Fruit fly (Drosophila melanogaster) whole organism, adult: ENCODE data around the gene PH4alphaSG1.

Source experiments
- CG11617 ChIP-seq: fragments of 200-800 bp; sonication (Bioruptor generic); optimal IDR thresholded peaks from 2 replicates; lab custom pipeline; 2017; ENCODE audit warnings: mild to moderate bottlenecking, missing biosample characterization, missing genetic modification reagents, missing genetic modification characterization
- CG12768 ChIP-seq: fragments of 200-800 bp; sonication (Bioruptor generic); optimal IDR thresholded peaks from 2 replicates; lab custom pipeline; 2017; ENCODE audit warnings: missing biosample characterization, missing genetic modification characterization, mild to moderate bottlenecking, moderate library complexity, missing genetic modification reagents
- CG14711 ChIP-seq: fragments of 200-800 bp; sonication (Bioruptor generic); optimal IDR thresholded peaks from 2 replicates; lab custom pipeline; 2018; ENCODE audit warnings: missing biosample characterization, mild to moderate bottlenecking, missing genetic modification characterization, moderate library complexity
- CG1620 ChIP-seq: fragments of 200-800 bp; sonication (Bioruptor generic); optimal IDR thresholded peaks from 2 replicates; lab custom pipeline; 2016; ENCODE audit warnings: missing biosample characterization, missing genetic modification characterization
- CG33017 ChIP-seq: fragments of 200-800 bp; sonication (Bioruptor generic); optimal IDR thresholded peaks from 2 replicates; lab custom pipeline; 2018; ENCODE audit warnings: missing biosample characterization, mild to moderate bottlenecking, missing genetic modification characterization, moderate library complexity
- CG5204 ChIP-seq: fragments of 200-800 bp; sonication (Bioruptor generic); optimal IDR thresholded peaks from 2 replicates; lab custom pipeline; 2016; ENCODE audit warnings: missing biosample characterization, missing genetic modification characterization
- CG7045 ChIP-seq: fragments of 200-800 bp; sonication (Bioruptor generic); optimal IDR thresholded peaks from 2 replicates; lab custom pipeline; 2017; ENCODE audit warnings: missing biosample characterization, mild to moderate bottlenecking, missing genetic modification characterization
- CG7101 ChIP-seq: fragments of 200-800 bp; sonication (Bioruptor generic); optimal IDR thresholded peaks from 2 replicates; lab custom pipeline; 2018; ENCODE audit warnings: missing biosample characterization, mild to moderate bottlenecking, missing genetic modification characterization, moderate library complexity
- Clk ChIP-seq: fragments of 200-800 bp; sonication (Bioruptor generic); optimal IDR thresholded peaks from 2 replicates; lab custom pipeline; 2017; ENCODE audit warnings: missing biosample characterization, missing genetic modification characterization
- Crg-1 ChIP-seq: fragments of 200-800 bp; sonication (Bioruptor generic); optimal IDR thresholded peaks from 2 replicates; lab custom pipeline; 2016; ENCODE audit warnings: missing biosample characterization, missing genetic modification characterization
- Hr96 ChIP-seq: fragments of 200-800 bp; sonication (Bioruptor generic); optimal IDR thresholded peaks from 2 replicates; lab custom pipeline; 2016; ENCODE audit warnings: missing biosample characterization, missing genetic modification characterization
- Mnt ChIP-seq: fragments of 200-800 bp; sonication (Bioruptor generic); optimal IDR thresholded peaks from 2 replicates; lab custom pipeline; 2016; ENCODE audit warnings: missing biosample characterization, mild to moderate bottlenecking, missing genetic modification characterization
- bab1 ChIP-seq: fragments of 200-800 bp; sonication (Bioruptor generic); optimal IDR thresholded peaks from 3 replicates; lab custom pipeline; 2019; ENCODE audit warnings: missing biosample characterization, mild to moderate bottlenecking, missing genetic modification characterization, moderate library complexity
- cic ChIP-seq: fragments of 200-800 bp; sonication (Bioruptor generic); optimal IDR thresholded peaks from 2 replicates; lab custom pipeline; 2017; ENCODE audit warnings: missing biosample characterization, mild to moderate bottlenecking, missing genetic modification characterization, moderate library complexity
- cnc ChIP-seq, 2 experiments: fragments of >200 bp; optimal IDR thresholded peaks; 2 replicates each; lab custom pipeline; 2017
- kay ChIP-seq: fragments of 200-800 bp; sonication (Bioruptor generic); peaks from one replicate; lab custom pipeline; 2016; ENCODE audit warnings: missing biosample characterization, missing genetic modification characterization, borderline replicate concordance
- ovo ChIP-seq: fragments of 200-800 bp; sonication (Bioruptor generic); optimal IDR thresholded peaks from 2 replicates; lab custom pipeline; 2016; ENCODE audit warnings: missing biosample characterization, missing genetic modification characterization
- pad ChIP-seq: fragments of 200-800 bp; sonication (Bioruptor generic); optimal IDR thresholded peaks from 3 replicates; lab custom pipeline; 2017; ENCODE audit warnings: missing biosample characterization, missing genetic modification characterization, mild to moderate bottlenecking, moderate library complexity, missing genetic modification reagents
- tj ChIP-seq: fragments of 200-800 bp; sonication (Bioruptor generic); optimal IDR thresholded peaks from 3 replicates; lab custom pipeline; 2017; ENCODE audit warnings: missing biosample characterization, mild to moderate bottlenecking, missing genetic modification characterization, moderate library complexity
- toe ChIP-seq: fragments of 200-800 bp; sonication (Bioruptor generic); optimal IDR thresholded peaks from 2 replicates; lab custom pipeline; 2016; ENCODE audit warnings: missing biosample characterization, missing genetic modification characterization

Gene PH4alphaSG1

DNA sequence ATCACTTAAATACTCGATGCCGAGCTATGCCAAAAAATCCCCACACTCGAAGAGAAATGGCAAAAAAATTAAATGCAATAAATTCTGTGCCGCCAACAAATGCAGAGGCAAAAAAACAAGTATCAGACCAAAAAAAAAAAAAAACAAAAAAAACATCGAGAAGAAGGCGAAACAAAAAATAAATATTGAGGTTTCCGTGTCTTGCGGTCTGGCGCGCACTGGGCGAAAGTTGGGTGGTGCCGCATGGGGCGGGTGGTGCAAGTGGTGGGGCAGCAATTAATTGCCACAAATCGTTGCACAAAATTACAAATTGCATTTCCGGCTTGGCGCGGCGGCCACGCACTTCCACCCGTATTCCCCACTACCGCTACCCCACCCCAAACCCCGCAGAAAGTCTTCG lies 29.0 kb upstream of the PH4alphaSG1 start:
- TF ChIP-seq CG7101 (tag; lab: Kevin White, UChicago) = no peak
- no peak for TF ChIP-seq CG1620
- no peak for TF ChIP-seq Hr96 (GFP tag; lab: Kevin White, UChicago)
- TF ChIP-seq Clk (GFP tag; lab: Kevin White, UChicago) = no peak
- TF ChIP-seq CG33017 (tag; lab: Kevin White, UChicago) = no peak
- TF ChIP-seq CG5204 (GFP tag; lab: Kevin White, UChicago) = no peak
- no peak for TF ChIP-seq CG11617 (GFP tag; lab: Kevin White, UChicago)
- TF ChIP-seq Mnt (GFP tag; lab: Kevin White, UChicago) = no peak
- no peak for TF ChIP-seq Crg-1 (GFP tag; lab: Kevin White, UChicago)
- TF ChIP-seq CG12768 = no peak
- no peak for TF ChIP-seq CG14711 (tag; lab: Kevin White, UChicago)

DNA sequence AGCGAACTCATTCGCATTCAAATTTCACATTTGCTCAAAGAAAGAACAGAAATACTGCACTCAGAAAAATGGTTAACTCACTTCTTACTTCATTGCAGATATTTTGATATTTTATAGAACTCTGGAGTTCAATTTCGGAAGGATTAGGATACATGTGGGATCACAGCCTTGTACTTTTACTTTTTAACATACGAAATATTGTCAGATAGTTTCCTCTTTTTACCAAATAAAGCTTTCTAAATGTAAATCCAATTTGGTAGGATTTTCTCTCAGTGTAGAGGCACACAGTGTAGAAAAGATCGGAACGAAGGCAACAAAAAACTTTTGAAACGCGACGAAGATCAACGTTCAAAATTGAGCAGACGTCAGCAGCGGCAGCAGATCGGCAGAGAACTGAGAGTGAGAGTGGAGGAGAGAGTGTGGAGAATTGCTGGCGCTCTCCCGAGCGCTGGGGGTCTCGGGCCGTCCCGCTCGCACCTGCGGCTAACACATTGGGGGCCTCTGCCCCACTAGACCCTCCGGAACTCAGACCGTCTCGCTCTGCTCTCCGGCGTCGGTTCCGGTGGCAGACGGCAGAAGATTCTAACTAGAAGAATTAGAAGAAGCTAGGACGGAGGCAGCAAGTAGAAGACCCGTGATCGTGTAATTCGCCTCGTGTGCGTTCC lies 26.7 kb upstream of the PH4alphaSG1 start, which contains the start of gene tmod:
tmod (plus strand) TSS at position 619 of the 665 bp plus-strand sequence.
- TF ChIP-seq tj (peak; percentile 77), Hr96 (GFP tag; lab: Kevin White, UChicago) (peak; percentile 10), CG1620 (no peak), bab1 (GFP tag; lab: Kevin White, UChicago) (peak; percentile 18), pad (GFP tag; lab: Kevin White, UChicago) (peak; percentile 59), CG14711 (tag; lab: Kevin White, UChicago) (peak; percentile 36), CG12768 (no peak), CG7045 (no peak)

DNA sequence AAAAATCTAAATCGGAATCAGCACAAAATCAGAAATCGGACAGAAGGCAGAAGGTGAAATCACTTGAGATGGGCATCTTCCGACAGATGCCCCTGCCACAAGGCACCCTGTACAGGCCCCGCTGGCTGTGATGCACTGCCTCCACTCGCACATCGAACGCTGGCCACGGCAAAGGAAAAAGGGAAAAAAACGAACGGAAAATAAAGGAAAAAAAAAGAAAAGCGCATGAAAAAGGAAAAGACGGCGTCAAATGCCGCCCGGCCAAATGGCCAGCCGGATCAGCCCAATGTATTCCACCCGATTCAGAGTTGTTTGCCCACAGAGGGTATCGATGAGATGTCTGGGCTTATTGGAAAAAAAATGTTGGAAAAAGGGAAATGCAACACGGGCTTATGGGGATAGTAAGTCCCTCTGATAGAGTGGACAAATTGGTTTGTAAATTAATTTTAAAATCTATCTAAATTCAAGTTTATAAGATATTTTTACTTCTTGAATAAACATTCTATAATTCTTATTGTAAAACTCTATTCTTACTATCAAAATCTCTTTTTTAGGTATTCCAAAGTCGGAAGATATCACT lies 25.8 kb upstream of the PH4alphaSG1 start:
- no peak for TF ChIP-seq bab1 (GFP tag; lab: Kevin White, UChicago)
- no peak for TF ChIP-seq CG33017 (tag; lab: Kevin White, UChicago)

DNA sequence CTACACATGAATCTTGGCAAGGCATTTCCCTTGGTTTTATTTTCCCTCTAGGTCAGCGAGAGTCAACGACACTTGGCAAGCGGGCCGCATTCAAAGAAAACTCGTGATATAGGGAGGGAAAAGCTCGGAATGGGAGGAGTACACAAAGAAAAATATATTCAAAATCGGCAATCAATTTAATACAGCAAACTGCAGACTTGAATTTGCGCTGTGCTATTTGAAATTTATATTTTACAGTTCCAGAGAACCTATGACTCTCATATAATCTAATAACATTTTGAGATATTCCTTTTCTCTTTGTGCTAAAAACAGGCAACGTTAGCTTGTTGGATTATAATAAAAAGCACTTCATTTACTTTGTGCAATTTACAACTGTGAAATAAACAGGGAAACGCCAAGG lies 24.1 kb upstream of the PH4alphaSG1 start:
- no peak for TF ChIP-seq Crg-1 (GFP tag; lab: Kevin White, UChicago)
- TF ChIP-seq CG12768 = no peak
- TF ChIP-seq CG14711 (tag; lab: Kevin White, UChicago) = no peak
- no peak for TF ChIP-seq Hr96 (GFP tag; lab: Kevin White, UChicago)
- no peak for TF ChIP-seq CG11617 (GFP tag; lab: Kevin White, UChicago)
- TF ChIP-seq Mnt (GFP tag; lab: Kevin White, UChicago) = no peak
- TF ChIP-seq Clk (GFP tag; lab: Kevin White, UChicago) = no peak
- TF ChIP-seq cic = no peak
- no peak for TF ChIP-seq bab1 (GFP tag; lab: Kevin White, UChicago)
- no peak for TF ChIP-seq cnc (optimal IDR thresholded peaks at IDR 0.05; lab: Kevin White, UChicago)
- TF ChIP-seq CG7101 (tag; lab: Kevin White, UChicago) = no peak
- TF ChIP-seq CG33017 (tag; lab: Kevin White, UChicago) = no peak
- no peak for TF ChIP-seq tj
- no peak for TF ChIP-seq kay (GFP tag; lab: Kevin White, UChicago)
- no peak for TF ChIP-seq CG5204 (GFP tag; lab: Kevin White, UChicago)
- TF ChIP-seq ovo (GFP tag; lab: Kevin White, UChicago) = no peak
- no peak for TF ChIP-seq CG1620

DNA sequence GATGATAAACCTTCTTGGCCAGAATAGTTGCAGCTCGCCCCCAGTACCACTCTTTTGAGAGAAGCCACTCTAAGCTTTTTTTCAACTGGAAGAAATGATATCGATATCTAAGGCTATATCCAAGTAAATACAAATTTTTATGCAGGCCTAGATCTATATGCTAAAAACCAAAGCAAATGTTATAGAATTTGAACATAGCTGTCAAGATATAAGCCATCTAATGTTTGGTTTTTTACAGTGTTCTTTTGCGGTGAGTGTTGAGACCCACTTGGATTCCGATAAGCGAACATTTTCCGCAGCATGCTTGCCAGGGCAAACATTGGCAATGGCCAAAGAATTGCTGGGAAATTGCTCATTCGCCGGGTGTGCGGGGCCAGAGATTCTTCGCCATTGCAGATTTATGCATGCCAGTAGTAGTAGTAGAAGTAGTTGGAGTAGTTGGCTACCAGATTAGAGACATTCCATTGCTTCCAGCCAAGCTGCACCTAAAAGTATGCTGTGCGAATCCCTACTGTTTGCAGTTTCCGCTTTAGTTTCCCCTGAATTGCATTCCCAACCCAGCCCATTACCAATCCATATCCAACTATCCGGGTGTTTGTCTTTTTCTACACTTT lies 23.3 kb upstream of the PH4alphaSG1 start:
- TF ChIP-seq CG14711 (tag; lab: Kevin White, UChicago) (no peak), CG11617 (GFP tag; lab: Kevin White, UChicago) (no peak), CG7101 (tag; lab: Kevin White, UChicago) (no peak), Mnt (GFP tag; lab: Kevin White, UChicago) (no peak), cic (no peak), Hr96 (GFP tag; lab: Kevin White, UChicago) (no peak)

DNA sequence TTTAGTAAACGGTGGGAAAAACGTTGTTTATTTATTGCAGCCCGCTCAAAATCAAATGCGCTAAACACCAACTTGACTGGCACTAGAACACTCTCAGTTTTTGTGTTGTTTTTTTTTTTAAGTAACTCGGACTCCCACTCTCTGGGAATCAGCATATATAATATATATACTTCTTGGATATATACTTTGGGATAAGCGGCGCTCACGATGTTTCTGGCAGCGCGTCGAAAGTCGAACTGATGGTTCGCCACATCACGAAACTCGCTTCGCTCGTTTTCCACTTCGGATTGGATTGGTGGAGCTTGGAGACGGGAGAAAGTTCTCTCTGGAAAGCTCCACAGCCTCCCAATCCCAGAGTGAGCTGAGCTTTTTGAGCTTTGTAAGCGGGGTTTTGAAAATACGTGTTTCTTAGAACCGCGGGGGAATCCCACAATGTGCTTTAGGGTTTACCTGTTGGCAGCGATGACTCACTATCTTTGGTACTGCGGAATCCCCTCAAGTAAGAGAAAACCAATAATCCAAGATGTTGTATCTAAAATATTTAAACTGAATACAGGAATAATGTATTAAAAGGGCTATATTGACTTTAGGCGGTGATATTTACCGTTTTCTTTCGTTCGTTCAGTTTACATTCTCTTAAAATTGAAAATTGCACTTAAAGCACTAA lies 21.5 kb upstream of the PH4alphaSG1 start, which contains the start of gene jdp:
jdp (minus strand) TSS at position 239 of the 667 bp plus-strand sequence.
- peak; percentile 26 for TF ChIP-seq toe (GFP tag; lab: Kevin White, UChicago)
- TF ChIP-seq ovo (GFP tag; lab: Kevin White, UChicago) = no peak
- peak; percentile 29 for TF ChIP-seq CG12768
- TF ChIP-seq CG7101 (tag; lab: Kevin White, UChicago) = peak; percentile 8
- peak; percentile 39 for TF ChIP-seq CG33017 (tag; lab: Kevin White, UChicago)
- no peak for TF ChIP-seq CG1620
- TF ChIP-seq kay (GFP tag; lab: Kevin White, UChicago) = peak; percentile 89
- no peak for TF ChIP-seq cic
